Fruit fly (Drosophila melanogaster) whole organism, pupa: ENCODE results near the gene CG7912.

Source experiments
- CG10348 ChIP-seq: fragments of 200-800 bp; sonication (Bioruptor generic); IDR thresholded peaks from 2 replicates; pipeline ENCODE4 v1.3.6; 2022; ENCODE audit warnings: missing biosample characterization, missing genetic modification characterization
- CG12605 ChIP-seq: fragments of 200-800 bp; sonication (Bioruptor generic); IDR thresholded peaks from 2 replicates; pipeline ENCODE4 v1.3.6; 2022; ENCODE audit warnings: missing biosample characterization, missing genetic modification characterization
- CG14655 ChIP-seq: fragments of 200-800 bp; sonication (Bioruptor generic); optimal IDR thresholded peaks from 3 replicates; lab custom pipeline; 2017; ENCODE audit warnings: mild to moderate bottlenecking, missing biosample characterization, missing genetic modification reagents, missing genetic modification characterization
- CG15710 ChIP-seq: fragments of 200-800 bp; sonication (Bioruptor generic); optimal IDR thresholded peaks from 2 replicates; lab custom pipeline; 2018; ENCODE audit warnings: missing biosample characterization, mild to moderate bottlenecking, missing genetic modification characterization, moderate library complexity
- CG17806 ChIP-seq: fragments of 200-800 bp; sonication (Bioruptor generic); optimal IDR thresholded peaks from 2 replicates; lab custom pipeline; 2018; ENCODE audit warnings: missing biosample characterization, mild to moderate bottlenecking, missing genetic modification characterization, moderate library complexity
- CG34367 ChIP-seq: fragments of 200-800 bp; sonication (Bioruptor generic); optimal IDR thresholded peaks from 2 replicates; lab custom pipeline; 2018; ENCODE audit warnings: missing biosample characterization, mild to moderate bottlenecking, missing genetic modification characterization
- CG8159 ChIP-seq: fragments of 200-800 bp; sonication (Bioruptor generic); optimal IDR thresholded peaks from 3 replicates; lab custom pipeline; 2018; ENCODE audit warnings: missing biosample characterization, mild to moderate bottlenecking, missing genetic modification characterization, moderate library complexity
- CG9948 ChIP-seq: fragments of 200-800 bp; sonication (Bioruptor generic); optimal IDR thresholded peaks from 2 replicates; lab custom pipeline; 2018; ENCODE audit warnings: missing biosample characterization, mild to moderate bottlenecking, missing genetic modification characterization, moderate library complexity
- D1 ChIP-seq: fragments of 200-800 bp; sonication (Bioruptor generic); optimal IDR thresholded peaks from 2 replicates; lab custom pipeline; 2018; ENCODE audit warnings: missing biosample characterization, mild to moderate bottlenecking, missing genetic modification characterization, moderate library complexity
- EcR ChIP-seq: fragments of 200-800 bp; sonication (Bioruptor generic); optimal IDR thresholded peaks from 3 replicates; lab custom pipeline; 2019; ENCODE audit warnings: missing biosample characterization, missing genetic modification characterization, mild to moderate bottlenecking, moderate library complexity, missing genetic modification reagents
- Ets98B ChIP-seq: fragments of 200-800 bp; sonication (Bioruptor generic); IDR thresholded peaks from 2 replicates; pipeline ENCODE4 v1.3.6; 2022; ENCODE audit warnings: missing biosample characterization, missing genetic modification characterization
- Snoo ChIP-seq: fragments of 200-800 bp; sonication (Bioruptor generic); optimal IDR thresholded peaks from 3 replicates; lab custom pipeline; 2017; ENCODE audit warnings: missing biosample characterization, mild to moderate bottlenecking, missing genetic modification characterization, inconsistent platforms
- fd96Ca ChIP-seq: fragments of 200-800 bp; sonication (Bioruptor generic); IDR thresholded peaks from 3 replicates; pipeline ENCODE4 v1.3.6; 2022; ENCODE audit warnings: missing biosample characterization, missing genetic modification characterization
- rn ChIP-seq: fragments of 200-800 bp; sonication (Bioruptor generic); IDR thresholded peaks from 2 replicates; pipeline ENCODE4 v1.3.6; 2022; ENCODE audit warnings: missing biosample characterization, missing genetic modification characterization

- TF ChIP-seq CG12605 (peak; percentile 65), fd96Ca (GFP tag; lab: Robert Waterston, UW) (peak; percentile 83), CG15710 (tag; lab: Kevin White, UChicago) (no peak), CG34367 (tag; lab: Kevin White, UChicago) (no peak), Ets98B (GFP tag; lab: Robert Waterston, UW) (peak; percentile 76), CG8159 (tag; lab: Kevin White, UChicago) (no peak), D1 (tag; lab: Kevin White, UChicago) (no peak), rn (peak; percentile 62; the same call in 1 of the 2 replicates), CG14655 (GFP tag; lab: Kevin White, UChicago) (peak; percentile 64), EcR (no peak), CG10348 (no peak), CG9948 (tag; lab: Kevin White, UChicago) (no peak), Snoo (no peak), CG17806 (tag; lab: Kevin White, UChicago) (peak; percentile 25)
Observed at dm6 chr3R:29982027-29982426, 27.0 kb downstream of the CG7912 start.
